Worm (Caenorhabditis elegans): ENCODE results near the gene E02H4.4.

Gene E02H4.4

ce11 chrX:14257661-14258060 lies at the start of gene E02H4.4:
Gene E02H4.4 (plus strand): TSS chrX:14257961.
- TF ChIP-seq elt-1 (tag; optimal IDR thresholded peaks at IDR 0.05; ENCODE audit: borderline replicate concordance, insufficient read depth) = no peak
- no peak for TF ChIP-seq zip-8 (tag; optimal IDR thresholded peaks at IDR 0.05)
- no peak for TF ChIP-seq flh-1 (GFP tag; optimal IDR thresholded peaks at IDR 0.05)
- TF ChIP-seq snpc-4 (tag; optimal IDR thresholded peaks at IDR 0.05) = no peak
- no peak for TF ChIP-seq sem-2 (GFP tag; optimal IDR thresholded peaks at IDR 0.05)
- no peak for TF ChIP-seq ceh-83 (GFP tag; optimal IDR thresholded peaks at IDR 0.05)
- TF ChIP-seq bed-3 (GFP tag; optimal IDR thresholded peaks at IDR 0.05) = no peak
- no peak for TF ChIP-seq cnd-1 (tag; optimal IDR thresholded peaks at IDR 0.05)
- TF ChIP-seq ham-2 (GFP tag; optimal IDR thresholded peaks at IDR 0.05) = no peak
- TF ChIP-seq sptf-1 (tag; optimal IDR thresholded peaks at IDR 0.05) = no peak
- TF ChIP-seq hlh-1 (tag; optimal IDR thresholded peaks at IDR 0.05) = no peak
- no peak for TF ChIP-seq mep-1 (tag; optimal IDR thresholded peaks at IDR 0.05)
- TF ChIP-seq unc-39 (tag; optimal IDR thresholded peaks at IDR 0.05) = no peak
- TF ChIP-seq ceh-39 (tag; optimal IDR thresholded peaks at IDR 0.05) = no peak
- no peak for TF ChIP-seq lin-13 (tag; optimal IDR thresholded peaks at IDR 0.05)
- no peak for TF ChIP-seq elt-3 (tag; optimal IDR thresholded peaks at IDR 0.05)
- TF ChIP-seq nhr-2 (tag; optimal IDR thresholded peaks at IDR 0.05) = no peak

- no peak for TF ChIP-seq nhr-2 (tag; optimal IDR thresholded peaks at IDR 0.05)
- no peak for TF ChIP-seq ham-2 (GFP tag; optimal IDR thresholded peaks at IDR 0.05)
- TF ChIP-seq mep-1 (tag; optimal IDR thresholded peaks at IDR 0.05) = no peak
- TF ChIP-seq ztf-11 (tag; optimal IDR thresholded peaks at IDR 0.05) = no peak
- TF ChIP-seq flh-1 (GFP tag; optimal IDR thresholded peaks at IDR 0.05) = no peak
- TF ChIP-seq unc-120 (tag; optimal IDR thresholded peaks at IDR 0.05; ENCODE audit: poor library complexity, severe bottlenecking) = no peak
- TF ChIP-seq sptf-1 (tag; optimal IDR thresholded peaks at IDR 0.05) = no peak
Measured at ce11 chrX:14213314-14213713, 44.4 kb upstream of the E02H4.4 start.

ce11 chrX:14214520-14215023 lies 43.2 kb upstream of the E02H4.4 start, which contains the start of gene K06G5.1:
Gene K06G5.1 (plus strand): TSS chrX:14214973.
- no peak for TF ChIP-seq zip-8 (tag; optimal IDR thresholded peaks at IDR 0.05)
- no peak for TF ChIP-seq ces-1 (GFP tag; optimal IDR thresholded peaks at IDR 0.05)
- no peak for TF ChIP-seq ztf-11 (tag; optimal IDR thresholded peaks at IDR 0.05)
- no peak for TF ChIP-seq pha-4 (tag; optimal IDR thresholded peaks at IDR 0.05)

ce11 chrX:14223156-14223555 lies 34.6 kb upstream of the E02H4.4 start, which contains the start of gene K06G5.3:
Gene K06G5.3 (minus strand): TSS chrX:14223256.
- TF ChIP-seq pha-4 (tag; optimal IDR thresholded peaks at IDR 0.05) = no peak
- no peak for TF ChIP-seq lin-32 (GFP tag; optimal IDR thresholded peaks at IDR 0.05)
- TF ChIP-seq nhr-28 (tag; optimal IDR thresholded peaks at IDR 0.05) = no peak
- TF ChIP-seq ceh-39 (tag; optimal IDR thresholded peaks at IDR 0.05) = no peak
- TF ChIP-seq lin-13 (tag; optimal IDR thresholded peaks at IDR 0.05) = no peak
- no peak for TF ChIP-seq blmp-1 (tag; optimal IDR thresholded peaks at IDR 0.05)
- TF ChIP-seq mls-2 (tag; optimal IDR thresholded peaks at IDR 0.05) = no peak

ce11 chrX:14225273-14225672 lies 32.5 kb upstream of the E02H4.4 start, which contains the start of gene cyp-13B2:
Gene cyp-13B2 (plus strand): TSS chrX:14225573.
- TF ChIP-seq flh-1 (GFP tag; optimal IDR thresholded peaks at IDR 0.05) (no peak), ztf-11 (tag; optimal IDR thresholded peaks at IDR 0.05) (no peak), tbx-8 (GFP tag; optimal IDR thresholded peaks at IDR 0.05) (no peak), ceh-83 (GFP tag; optimal IDR thresholded peaks at IDR 0.05) (no peak), mls-2 (tag; optimal IDR thresholded peaks at IDR 0.05) (no peak), nhr-12 (tag; optimal IDR thresholded peaks at IDR 0.05) (no peak), nhr-2 (tag; optimal IDR thresholded peaks at IDR 0.05) (no peak), pha-4 (tag; optimal IDR thresholded peaks at IDR 0.05) (no peak), sem-2 (GFP tag; optimal IDR thresholded peaks at IDR 0.05) (no peak), elt-1 (tag; optimal IDR thresholded peaks at IDR 0.05; ENCODE audit: borderline replicate concordance, insufficient read depth) (no peak), ceh-39 (tag; optimal IDR thresholded peaks at IDR 0.05) (no peak), nhr-76 (tag; optimal IDR thresholded peaks at IDR 0.05) (no peak), snpc-4 (tag; optimal IDR thresholded peaks at IDR 0.05) (no peak), lin-13 (tag; optimal IDR thresholded peaks at IDR 0.05) (no peak), unc-120 (tag; optimal IDR thresholded peaks at IDR 0.05; ENCODE audit: poor library complexity, severe bottlenecking) (no peak), mab-5 (tag; optimal IDR thresholded peaks at IDR 0.05) (no peak), cnd-1 (tag; optimal IDR thresholded peaks at IDR 0.05) (no peak), elt-3 (tag; optimal IDR thresholded peaks at IDR 0.05) (no peak), ceh-43 (GFP tag; optimal IDR thresholded peaks at IDR 0.05) (no peak)

All from whole organism, mixed stage, embryonic.